Fruit fly (Drosophila melanogaster) whole organism, adult: Measurements from ENCODE around the gene gukh.

Experiments
- CG11617 ChIP-seq: fragments of 200-800 bp; sonication (Bioruptor generic); optimal IDR thresholded peaks from 2 replicates; lab custom pipeline; 2017; ENCODE audit warnings: mild to moderate bottlenecking, missing biosample characterization, missing genetic modification reagents, missing genetic modification characterization
- CG14711 ChIP-seq: fragments of 200-800 bp; sonication (Bioruptor generic); optimal IDR thresholded peaks from 2 replicates; lab custom pipeline; 2018; ENCODE audit warnings: missing biosample characterization, mild to moderate bottlenecking, missing genetic modification characterization, moderate library complexity
- CG1620 ChIP-seq: fragments of 200-800 bp; sonication (Bioruptor generic); optimal IDR thresholded peaks from 2 replicates; lab custom pipeline; 2016; ENCODE audit warnings: missing biosample characterization, missing genetic modification characterization
- CG5204 ChIP-seq: fragments of 200-800 bp; sonication (Bioruptor generic); optimal IDR thresholded peaks from 2 replicates; lab custom pipeline; 2016; ENCODE audit warnings: missing biosample characterization, missing genetic modification characterization
- CG7045 ChIP-seq: fragments of 200-800 bp; sonication (Bioruptor generic); optimal IDR thresholded peaks from 2 replicates; lab custom pipeline; 2017; ENCODE audit warnings: missing biosample characterization, mild to moderate bottlenecking, missing genetic modification characterization
- Clk ChIP-seq: fragments of 200-800 bp; sonication (Bioruptor generic); optimal IDR thresholded peaks from 2 replicates; lab custom pipeline; 2017; ENCODE audit warnings: missing biosample characterization, missing genetic modification characterization
- Mnt ChIP-seq: fragments of 200-800 bp; sonication (Bioruptor generic); optimal IDR thresholded peaks from 2 replicates; lab custom pipeline; 2016; ENCODE audit warnings: missing biosample characterization, mild to moderate bottlenecking, missing genetic modification characterization
- bab1 ChIP-seq: fragments of 200-800 bp; sonication (Bioruptor generic); optimal IDR thresholded peaks from 3 replicates; lab custom pipeline; 2019; ENCODE audit warnings: missing biosample characterization, mild to moderate bottlenecking, missing genetic modification characterization, moderate library complexity
- cic ChIP-seq: fragments of 200-800 bp; sonication (Bioruptor generic); optimal IDR thresholded peaks from 2 replicates; lab custom pipeline; 2017; ENCODE audit warnings: missing biosample characterization, mild to moderate bottlenecking, missing genetic modification characterization, moderate library complexity
- cnc ChIP-seq, 2 experiments: fragments of >200 bp; optimal IDR thresholded peaks; 2 replicates each; lab custom pipeline; 2017
- kay ChIP-seq: fragments of 200-800 bp; sonication (Bioruptor generic); peaks from one replicate; lab custom pipeline; 2016; ENCODE audit warnings: missing biosample characterization, missing genetic modification characterization, borderline replicate concordance
- pad ChIP-seq: fragments of 200-800 bp; sonication (Bioruptor generic); optimal IDR thresholded peaks from 3 replicates; lab custom pipeline; 2017; ENCODE audit warnings: missing biosample characterization, missing genetic modification characterization, mild to moderate bottlenecking, moderate library complexity, missing genetic modification reagents
- tj ChIP-seq: fragments of 200-800 bp; sonication (Bioruptor generic); optimal IDR thresholded peaks from 3 replicates; lab custom pipeline; 2017; ENCODE audit warnings: missing biosample characterization, mild to moderate bottlenecking, missing genetic modification characterization, moderate library complexity
- toe ChIP-seq: fragments of 200-800 bp; sonication (Bioruptor generic); optimal IDR thresholded peaks from 2 replicates; lab custom pipeline; 2016; ENCODE audit warnings: missing biosample characterization, missing genetic modification characterization

dm6 chr3R:19059285-19059684 lies 75.5 kb downstream of the gukh start:
- no peak for TF ChIP-seq CG7045
- TF ChIP-seq Mnt (GFP tag; lab: Kevin White, UChicago) = no peak
- no peak for TF ChIP-seq CG1620 (GFP tag; lab: Kevin White, UChicago)
- TF ChIP-seq pad = no peak
- no peak for TF ChIP-seq tj
- no peak for TF ChIP-seq CG14711 (tag; lab: Kevin White, UChicago)
- TF ChIP-seq kay = no peak
- no peak for TF ChIP-seq CG5204 (GFP tag; lab: Kevin White, UChicago)
- no peak for TF ChIP-seq CG11617 (GFP tag; lab: Kevin White, UChicago)
- no peak for TF ChIP-seq toe (GFP tag; lab: Kevin White, UChicago)
- TF ChIP-seq cnc (optimal IDR thresholded peaks at IDR 0.05; lab: Kevin White, UChicago) = no peak
- no peak for TF ChIP-seq cic (GFP tag; lab: Kevin White, UChicago)
- no peak for TF ChIP-seq bab1
- TF ChIP-seq Clk = no peak
